Fruit fly (Drosophila melanogaster): ENCODE results near the gene CG43168.

The CG43168 gene

dm6 chr3L:6307298-6307697, 31.7 kb downstream of the CG43168 start:
- TF ChIP-seq cic (GFP tag; optimal IDR thresholded peaks at IDR 0.05) (no peak), Mnt (GFP tag; optimal IDR thresholded peaks at IDR 0.05) (no peak), CG7045 (GFP tag; optimal IDR thresholded peaks at IDR 0.05) (no peak), pad (GFP tag; optimal IDR thresholded peaks at IDR 0.05) (no peak), CG12768 (GFP tag; optimal IDR thresholded peaks at IDR 0.05) (no peak), Hr96 (GFP tag; optimal IDR thresholded peaks at IDR 0.05) (no peak), CG7101 (tag; optimal IDR thresholded peaks at IDR 0.05) (no peak), CG33017 (tag; optimal IDR thresholded peaks at IDR 0.05) (no peak), CG14711 (tag; optimal IDR thresholded peaks at IDR 0.05) (no peak), Crg-1 (GFP tag; optimal IDR thresholded peaks at IDR 0.05) (no peak)

dm6 chr3L:6308596-6308995, 33.0 kb downstream of the CG43168 start:
- TF ChIP-seq kay (GFP tag; ENCODE audit: borderline replicate concordance) (no peak), Clk (GFP tag; optimal IDR thresholded peaks at IDR 0.05) (no peak), cic (GFP tag; optimal IDR thresholded peaks at IDR 0.05) (no peak), tj (GFP tag; optimal IDR thresholded peaks at IDR 0.05) (no peak), bab1 (GFP tag; optimal IDR thresholded peaks at IDR 0.05) (no peak), pad (GFP tag; optimal IDR thresholded peaks at IDR 0.05) (no peak), CG12768 (GFP tag; optimal IDR thresholded peaks at IDR 0.05) (no peak)

- TF ChIP-seq cnc (optimal IDR thresholded peaks at IDR 0.05) (no peak), CG11617 (GFP tag; optimal IDR thresholded peaks at IDR 0.05) (no peak), CG7045 (GFP tag; optimal IDR thresholded peaks at IDR 0.05) (no peak), Mnt (GFP tag; optimal IDR thresholded peaks at IDR 0.05) (no peak), CG7101 (tag; optimal IDR thresholded peaks at IDR 0.05) (no peak), Hr96 (GFP tag; optimal IDR thresholded peaks at IDR 0.05) (no peak), CG5204 (GFP tag; optimal IDR thresholded peaks at IDR 0.05) (no peak), ovo (GFP tag; optimal IDR thresholded peaks at IDR 0.05) (no peak), CG12768 (GFP tag; optimal IDR thresholded peaks at IDR 0.05) (no peak), pad (GFP tag; optimal IDR thresholded peaks at IDR 0.05) (no peak), Crg-1 (GFP tag; optimal IDR thresholded peaks at IDR 0.05) (no peak)
Measured at dm6 chr3L:6309726-6310125, 34.1 kb downstream of the CG43168 start.

- TF ChIP-seq CG11617 (GFP tag; optimal IDR thresholded peaks at IDR 0.05) (no peak), pad (GFP tag; optimal IDR thresholded peaks at IDR 0.05) (no peak), toe (GFP tag; optimal IDR thresholded peaks at IDR 0.05) (no peak)
Measured at dm6 chr3L:6310489-6310888, 34.9 kb downstream of the CG43168 start.

- no peak for TF ChIP-seq pad (GFP tag; optimal IDR thresholded peaks at IDR 0.05)
- no peak for TF ChIP-seq CG14711 (tag; optimal IDR thresholded peaks at IDR 0.05)
- no peak for TF ChIP-seq CG33017 (tag; optimal IDR thresholded peaks at IDR 0.05)
- TF ChIP-seq cic (GFP tag; optimal IDR thresholded peaks at IDR 0.05): no peak
- no peak for TF ChIP-seq cnc (optimal IDR thresholded peaks at IDR 0.05)
- no peak for TF ChIP-seq ovo (GFP tag; optimal IDR thresholded peaks at IDR 0.05)
- TF ChIP-seq Clk (GFP tag; optimal IDR thresholded peaks at IDR 0.05): no peak
- TF ChIP-seq CG7045 (GFP tag; optimal IDR thresholded peaks at IDR 0.05): no peak
- TF ChIP-seq bab1 (GFP tag; optimal IDR thresholded peaks at IDR 0.05): no peak
- no peak for TF ChIP-seq CG7101 (tag; optimal IDR thresholded peaks at IDR 0.05)
- no peak for TF ChIP-seq CG12768 (GFP tag; optimal IDR thresholded peaks at IDR 0.05)
- no peak for TF ChIP-seq CG11617 (GFP tag; optimal IDR thresholded peaks at IDR 0.05)
- no peak for TF ChIP-seq CG1620 (GFP tag; optimal IDR thresholded peaks at IDR 0.05)
- no peak for TF ChIP-seq toe (GFP tag; optimal IDR thresholded peaks at IDR 0.05)
- TF ChIP-seq Mnt (GFP tag; optimal IDR thresholded peaks at IDR 0.05): no peak
- TF ChIP-seq Crg-1 (GFP tag; optimal IDR thresholded peaks at IDR 0.05): no peak
Measured at dm6 chr3L:6312029-6312623, 36.5 kb downstream of the CG43168 start.

- TF ChIP-seq kay (GFP tag; ENCODE audit: borderline replicate concordance) (no peak), CG7045 (GFP tag; optimal IDR thresholded peaks at IDR 0.05) (no peak), bab1 (GFP tag; optimal IDR thresholded peaks at IDR 0.05) (no peak), Clk (GFP tag; optimal IDR thresholded peaks at IDR 0.05) (no peak), Mnt (GFP tag; optimal IDR thresholded peaks at IDR 0.05) (no peak), CG33017 (tag; optimal IDR thresholded peaks at IDR 0.05) (no peak), pad (GFP tag; optimal IDR thresholded peaks at IDR 0.05) (no peak), Hr96 (GFP tag; optimal IDR thresholded peaks at IDR 0.05) (no peak), toe (GFP tag; optimal IDR thresholded peaks at IDR 0.05) (no peak)
Measured at dm6 chr3L:6315693-6316092, 40.1 kb downstream of the CG43168 start.

- TF ChIP-seq Crg-1 (GFP tag; optimal IDR thresholded peaks at IDR 0.05) (no peak), toe (GFP tag; optimal IDR thresholded peaks at IDR 0.05) (no peak), pad (GFP tag; optimal IDR thresholded peaks at IDR 0.05) (no peak), ovo (GFP tag; optimal IDR thresholded peaks at IDR 0.05) (no peak), CG1620 (GFP tag; optimal IDR thresholded peaks at IDR 0.05) (no peak)
Measured at dm6 chr3L:6317494-6317893, 41.9 kb downstream of the CG43168 start.

- no peak for TF ChIP-seq Mnt (GFP tag; optimal IDR thresholded peaks at IDR 0.05)
Measured at dm6 chr3L:6320311-6320710, 44.7 kb downstream of the CG43168 start, which contains the start of gene Or65a. Gene Or65a, plus strand, starts transcription at chr3L:6320611.

All from whole organism, adult.